Worm (Caenorhabditis elegans) whole organism, L1 larva: Measurements from ENCODE around the gene R07B1.11.
A peak's percentile ranks its signal among the peaks of the same experiment; 100 is the strongest.

Source experiments
- ama-1 ChIP-seq: fragments of 150-350 bp; optimal IDR thresholded peaks from 2 replicates; lab custom pipeline; 2014
- blmp-1 ChIP-seq: fragments of 150-350 bp; optimal IDR thresholded peaks from 2 replicates; lab custom pipeline; 2014; ENCODE audit warnings: missing biosample characterization, missing genetic modification characterization
- ceh-63 ChIP-seq: fragments of 200-800 bp; sonication (Bioruptor generic); optimal IDR thresholded peaks from 2 replicates; lab custom pipeline; 2018; ENCODE audit warnings: mild to moderate bottlenecking, missing genetic modification characterization, missing compliant biosample characterization
- ets-5 ChIP-seq: fragments of 200-800 bp; sonication (Bioruptor generic); IDR thresholded peaks from 2 replicates; pipeline ENCODE4 v1.3.6; 2022; ENCODE audit warnings: missing genetic modification characterization, missing compliant biosample characterization
- lin-15B ChIP-seq: fragments of 150-350 bp; sonication (generic microtip); optimal IDR thresholded peaks from 3 replicates; lab custom pipeline; 2014; ENCODE audit warnings: missing biosample characterization, missing genetic modification characterization
- nhr-28 ChIP-seq: fragments of 150-350 bp; optimal IDR thresholded peaks from 2 replicates; lab custom pipeline; 2014; ENCODE audit warnings: missing biosample characterization, missing genetic modification characterization
- nhr-71 ChIP-seq: sonication (generic microtip); optimal IDR thresholded peaks from 2 replicates; lab custom pipeline; 2016; ENCODE audit warnings: mild to moderate bottlenecking, missing genetic modification characterization, moderate library complexity, missing compliant biosample characterization
- nhr-77 ChIP-seq: fragments of 150-350 bp; optimal IDR thresholded peaks from 2 replicates; lab custom pipeline; 2014; ENCODE audit warnings: missing biosample characterization, missing genetic modification characterization
- snpc-4 ChIP-seq: fragments of 150-350 bp; optimal IDR thresholded peaks from 2 replicates; lab custom pipeline; 2014; ENCODE audit warnings: missing biosample characterization, missing genetic modification characterization
- tbx-2 ChIP-seq: sonication (generic microtip); optimal IDR thresholded peaks from 2 replicates; lab custom pipeline; 2016; ENCODE audit warnings: missing genetic modification characterization, missing compliant biosample characterization
- unc-62 ChIP-seq: fragments of 150-350 bp; optimal IDR thresholded peaks from 2 replicates; lab custom pipeline; 2014; ENCODE audit warnings: missing biosample characterization, missing genetic modification reagents, missing genetic modification characterization
- zip-4 ChIP-seq: fragments of 200-800 bp; sonication (Bioruptor generic); optimal IDR thresholded peaks from 2 replicates; lab custom pipeline; 2018; ENCODE audit warnings: mild to moderate bottlenecking, missing genetic modification characterization, moderate library complexity, missing compliant biosample characterization

DNA sequence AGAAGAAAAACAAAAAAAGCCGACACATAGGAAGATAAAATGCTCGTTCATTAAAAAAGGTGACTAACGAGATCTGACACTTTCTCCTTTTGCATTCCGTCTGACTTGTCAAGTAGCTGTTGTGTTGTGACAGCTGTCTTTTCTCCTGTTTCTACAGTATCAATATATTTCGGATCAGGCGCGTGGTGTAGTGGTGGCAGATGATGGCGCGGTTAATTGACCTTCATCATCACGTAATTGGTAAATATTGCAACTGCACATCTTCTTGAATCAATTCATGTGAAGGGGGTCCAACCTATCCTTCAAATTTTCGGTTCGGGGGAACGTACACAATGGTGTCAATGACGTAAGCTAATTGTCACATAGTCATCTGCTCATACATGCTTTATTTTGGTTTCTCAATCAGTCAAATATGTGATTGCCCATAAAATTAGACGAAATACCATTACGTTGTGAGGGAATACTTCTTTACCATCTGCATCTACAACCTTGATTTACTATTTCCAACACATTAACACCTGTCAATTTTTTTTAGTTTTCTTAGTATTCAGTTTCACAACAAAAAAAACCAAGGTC is 8.4 kb upstream of the R07B1.11 start:
- TF ChIP-seq nhr-28 (tag; lab: Kevin White, UChicago) (no peak), unc-62 (no peak), tbx-2 (tag; lab: Kevin White, UChicago) (no peak), ceh-63 (no peak), nhr-71 (tag; lab: Kevin White, UChicago) (no peak), snpc-4 (tag; lab: Kevin White, UChicago) (no peak), blmp-1 (peak; percentile 45), nhr-77 (tag; lab: Kevin White, UChicago) (no peak), lin-15B (tag; lab: Kevin White, UChicago) (no peak), ets-5 (no peak), ama-1 (lab: Kevin White, UChicago) (no peak), zip-4 (no peak)
